Worm (Caenorhabditis elegans): ENCODE measurements around the gene M01D1.12.
"Not testable (repeated sequence)": the region's sequence is repeated elsewhere in the genome, so short reads cannot be mapped to it uniquely, and the experiment has no call there.

M01D1.12 gene

DNA sequence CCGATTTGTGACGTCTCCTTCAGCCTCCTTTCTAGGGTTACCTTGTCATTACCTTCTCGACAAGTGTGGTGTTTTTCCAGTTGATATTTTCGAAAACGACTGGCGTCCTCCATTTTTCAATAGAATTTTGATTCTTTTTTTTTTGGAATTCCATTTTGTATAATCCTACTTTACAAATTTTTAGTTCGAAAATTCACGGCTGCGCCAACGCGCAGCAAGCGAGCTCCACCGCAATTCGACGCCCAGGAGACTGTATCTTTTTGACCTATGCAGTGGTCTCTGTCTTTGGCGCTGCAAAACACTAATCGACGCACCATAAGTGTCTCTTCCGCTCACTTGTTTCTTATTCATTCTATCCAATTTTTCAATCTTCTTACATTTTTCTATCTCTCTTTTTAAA, 35.5 kb upstream of the M01D1.12 start, which contains the start of gene fbxc-42:
fbxc-42 (plus strand) TSS at position 301 of the 400 bp plus-strand sequence.
- TF ChIP-seq ceh-34 (tag; optimal IDR thresholded peaks at IDR 0.05), result no peak
- no peak for TF ChIP-seq zip-5 (tag; optimal IDR thresholded peaks at IDR 0.05)
- no peak for TF ChIP-seq F13H6.1 (tag; optimal IDR thresholded peaks at IDR 0.05)
- TF ChIP-seq ama-1 (optimal IDR thresholded peaks at IDR 0.05), result no peak
- no peak for TF ChIP-seq sox-2 (GFP tag; IDR thresholded peaks at IDR 0.05)
- TF ChIP-seq odd-2 (tag; optimal IDR thresholded peaks at IDR 0.05), result no peak
- TF ChIP-seq C38D4.7 (GFP tag; optimal IDR thresholded peaks at IDR 0.05), result no peak
- TF ChIP-seq unc-55 (GFP tag; optimal IDR thresholded peaks at IDR 0.05), result no peak
- no peak for TF ChIP-seq hlh-30 (tag; optimal IDR thresholded peaks at IDR 0.05; ENCODE audit: insufficient read depth)
- TF ChIP-seq pros-1 (tag; optimal IDR thresholded peaks at IDR 0.05), result no peak
- TF ChIP-seq pha-4 (tag; optimal IDR thresholded peaks at IDR 0.05), result no peak
- no peak for TF ChIP-seq nfya-1 (tag; optimal IDR thresholded peaks at IDR 0.05)
- TF ChIP-seq sdc-2 (tag; optimal IDR thresholded peaks at IDR 0.05), result no peak
- TF ChIP-seq ahr-1 (tag; optimal IDR thresholded peaks at IDR 0.05), result no peak
- TF ChIP-seq ets-4 (tag; optimal IDR thresholded peaks at IDR 0.05), result no peak
- no peak for TF ChIP-seq unc-3 (GFP tag; conservative IDR thresholded peaks at IDR 0.05)
- TF ChIP-seq unc-3 (tag; optimal IDR thresholded peaks at IDR 0.05), result no peak
- TF ChIP-seq fax-1 (tag; optimal IDR thresholded peaks at IDR 0.05), result no peak
- TF ChIP-seq Y22D7AL.16 (tag; optimal IDR thresholded peaks at IDR 0.05), result no peak

DNA sequence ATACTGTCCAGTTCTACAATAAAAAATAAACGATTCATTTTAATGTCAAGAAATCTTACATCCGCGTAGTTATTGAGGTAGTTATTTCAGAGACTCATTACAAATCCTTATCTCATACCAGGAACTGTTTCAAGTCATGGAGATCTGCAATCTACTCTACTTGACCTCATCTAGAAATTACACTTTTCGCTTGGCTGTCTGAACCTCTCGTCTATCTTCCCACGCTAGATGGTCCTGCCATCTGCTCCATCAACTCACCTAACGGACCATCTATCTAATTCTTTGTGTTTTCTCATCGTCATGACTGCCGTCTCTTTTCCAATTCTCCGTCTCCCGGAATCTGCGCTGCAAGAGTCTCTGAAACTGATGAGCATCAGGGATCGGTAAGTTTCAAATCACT, 32.5 kb upstream of the M01D1.12 start, which contains the start of gene F45D11.7:
F45D11.7 (plus strand) TSS at position 301 of the 400 bp plus-strand sequence.
- TF ChIP-seq F13H6.1, rnt-1, ztf-16 (tag; optimal IDR thresholded peaks at IDR 0.05): not testable (repeated sequence)

DNA sequence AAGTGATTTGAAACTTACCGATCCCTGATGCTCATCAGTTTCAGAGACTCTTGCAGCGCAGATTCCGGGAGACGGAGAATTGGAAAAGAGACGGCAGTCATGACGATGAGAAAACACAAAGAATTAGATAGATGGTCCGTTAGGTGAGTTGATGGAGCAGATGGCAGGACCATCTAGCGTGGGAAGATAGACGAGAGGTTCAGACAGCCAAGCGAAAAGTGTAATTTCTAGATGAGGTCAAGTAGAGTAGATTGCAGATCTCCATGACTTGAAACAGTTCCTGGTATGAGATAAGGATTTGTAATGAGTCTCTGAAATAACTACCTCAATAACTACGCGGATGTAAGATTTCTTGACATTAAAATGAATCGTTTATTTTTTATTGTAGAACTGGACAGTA, 30.7 kb upstream of the M01D1.12 start, which contains the start of gene F45D11.11:
F45D11.11 (minus strand) TSS at position 101 of the 400 bp plus-strand sequence.
- not testable (repeated sequence) for TF ChIP-seq lim-6, elt-4, hlh-15 (tag; optimal IDR thresholded peaks at IDR 0.05)

DNA sequence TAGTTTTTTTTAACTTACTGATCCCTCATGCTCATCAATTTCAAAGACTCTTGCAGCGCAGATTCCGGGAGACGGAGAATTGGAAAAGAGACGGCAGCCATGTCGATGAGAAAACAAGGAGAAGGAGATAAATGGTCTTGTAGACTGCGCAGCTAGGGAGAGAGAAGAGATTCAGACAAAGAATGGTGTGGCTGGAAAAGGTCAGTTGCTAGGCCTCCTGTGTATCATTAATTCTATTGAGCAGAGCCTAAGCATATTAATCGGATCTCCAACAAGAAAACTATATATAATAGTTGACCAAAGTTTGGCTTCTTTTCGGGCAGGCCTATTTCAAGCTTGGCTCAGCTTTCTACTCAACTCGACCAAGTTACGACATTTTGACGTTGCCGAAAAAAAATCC, 27.3 kb upstream of the M01D1.12 start, which contains the start of gene fbxb-29:
fbxb-29 (minus strand) TSS at position 101 of the 400 bp plus-strand sequence.
- TF ChIP-seq ceh-9 (tag; optimal IDR thresholded peaks at IDR 0.05), result no peak
- no peak for TF ChIP-seq ceh-19 (GFP tag; optimal IDR thresholded peaks at IDR 0.05)
- TF ChIP-seq tbx-2 (tag; optimal IDR thresholded peaks at IDR 0.05), result no peak
- no peak for TF ChIP-seq ceh-31 (tag; optimal IDR thresholded peaks at IDR 0.05)
- TF ChIP-seq che-1 (tag; optimal IDR thresholded peaks at IDR 0.05), result no peak
- TF ChIP-seq npax-4 (tag; optimal IDR thresholded peaks at IDR 0.05), result no peak

DNA sequence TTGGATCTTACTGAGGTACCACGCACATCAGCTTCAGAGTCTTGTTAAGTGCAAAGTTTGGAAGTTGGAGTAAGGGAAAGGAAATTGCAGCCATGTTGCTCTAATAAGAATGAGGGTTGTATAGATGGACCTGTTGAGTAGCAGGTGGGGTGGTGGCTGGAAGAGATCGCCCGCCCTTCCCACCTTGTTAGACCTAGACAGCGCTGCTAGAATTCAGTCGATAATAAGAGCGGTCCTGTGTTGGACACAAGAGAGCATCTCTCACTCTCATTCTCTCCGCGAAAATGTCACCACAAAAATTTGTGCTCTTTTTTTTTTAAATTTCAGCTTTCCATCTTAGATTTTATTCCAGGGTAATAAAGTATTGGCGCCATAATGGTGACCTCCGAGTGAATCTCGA, 25.4 kb upstream of the M01D1.12 start, which contains the start of the genes fbxb-30 and F45D11.5:
fbxb-30 (minus strand) TSS at position 101 of the 400 bp plus-strand sequence.
F45D11.5 (plus strand) TSS at position 352 of the 400 bp plus-strand sequence.
- no peak for TF ChIP-seq ceh-2 (tag; optimal IDR thresholded peaks at IDR 0.05)
- no peak for TF ChIP-seq pat-9 (tag; optimal IDR thresholded peaks at IDR 0.05)
- TF ChIP-seq ceh-24 (tag; optimal IDR thresholded peaks at IDR 0.05), result no peak
- no peak for TF ChIP-seq nhr-232 (tag; optimal IDR thresholded peaks at IDR 0.05)
- TF ChIP-seq pros-1 (tag; optimal IDR thresholded peaks at IDR 0.05), result no peak
- TF ChIP-seq ceh-30 (tag; optimal IDR thresholded peaks at IDR 0.05), result no peak
- no peak for TF ChIP-seq ceh-45 (GFP tag; IDR thresholded peaks at IDR 0.05)
